Worm (Caenorhabditis elegans): ENCODE results near the gene tag-267.

ce11 chrIII:612759-613158, 27.8 kb upstream of the tag-267 start:
- TF ChIP-seq dpl-1 (GFP tag; optimal IDR thresholded peaks at IDR 0.05) (no peak), F49E8.2 (tag; optimal IDR thresholded peaks at IDR 0.05; ENCODE audit: insufficient read depth) (no peak), lir-1 (GFP tag; conservative IDR thresholded peaks at IDR 0.05) (no peak)
